Worm (Caenorhabditis elegans): ENCODE data around the gene K05F1.14.

Gene K05F1.14

DNA sequence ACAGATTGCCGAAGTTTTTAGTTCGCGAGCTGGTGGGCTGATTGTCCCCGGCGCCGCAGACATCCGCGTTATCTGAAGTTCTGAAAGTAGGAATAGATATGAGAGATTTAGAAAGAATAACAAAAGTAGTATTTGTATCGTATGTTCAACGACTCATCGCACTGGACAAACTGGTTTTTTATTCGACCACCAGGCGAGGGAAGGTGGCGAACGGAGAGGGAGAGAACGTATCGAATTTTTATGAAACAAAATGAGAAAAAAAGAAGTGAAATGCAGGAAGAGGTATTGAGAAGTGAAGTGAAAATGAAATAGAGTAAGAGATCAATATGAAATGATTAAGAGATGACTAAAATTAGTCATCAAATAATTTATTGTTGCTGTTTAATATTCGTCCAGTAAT is 35.0 kb upstream of the K05F1.14 start, which contains the start of gene tbc-2:
Gene tbc-2, minus strand, starts transcription at position 80 of the 400 bp plus-strand sequence.
- peak in 1 of 6 experiments; percentile 36 for TF ChIP-seq elt-3 (tag; optimal IDR thresholded peaks at IDR 0.05)
- TF ChIP-seq grh-1 (GFP tag; IDR thresholded peaks at IDR 0.05): peak; percentile 30; the same call in 1 of the 2 replicates
- no peak for TF ChIP-seq irx-1 (tag; optimal IDR thresholded peaks at IDR 0.05)
- TF ChIP-seq lin-14 (GFP tag; optimal IDR thresholded peaks at IDR 0.05): peak; percentile 51
- TF ChIP-seq blmp-1 (tag; optimal IDR thresholded peaks at IDR 0.05): peak; percentile 74

DNA sequence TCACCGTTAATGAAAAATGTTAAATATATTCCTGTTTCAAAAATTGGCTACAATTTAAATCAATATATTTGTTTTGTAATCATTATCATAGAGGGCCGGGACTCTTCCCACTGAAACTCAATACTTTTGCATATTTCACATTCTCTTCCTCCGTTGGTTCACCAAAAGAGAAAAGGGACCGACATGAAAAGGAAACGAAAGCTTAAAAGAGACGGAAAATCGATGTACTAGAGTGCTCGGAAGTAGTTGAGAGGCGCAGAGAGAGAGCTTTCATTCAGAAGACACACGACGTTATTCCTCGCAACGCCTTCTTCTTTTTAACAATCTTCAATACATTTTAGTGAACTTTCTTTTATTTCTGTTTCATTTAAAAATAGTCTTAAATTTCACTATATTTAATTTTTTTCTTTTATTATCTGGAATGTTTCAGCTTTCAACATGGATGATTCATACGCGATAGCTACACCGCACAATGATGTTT is 27.9 kb upstream of the K05F1.14 start, which contains the start of gene ehs-1:
Gene ehs-1, plus strand, starts transcription at position 431 of the 481 bp plus-strand sequence.
- TF ChIP-seq hpl-2 (GFP tag; optimal IDR thresholded peaks at IDR 0.05): no peak
- TF ChIP-seq xbp-1 (tag; optimal IDR thresholded peaks at IDR 0.05): no peak
- peak; percentile 71 for TF ChIP-seq lin-14 (GFP tag; optimal IDR thresholded peaks at IDR 0.05)
- peak; percentile 29 for TF ChIP-seq fkh-10 (GFP tag; optimal IDR thresholded peaks at IDR 0.05)
- TF ChIP-seq ceh-82 (tag; optimal IDR thresholded peaks at IDR 0.05): peak in 2 of 3 experiments; percentile 21 to 49

DNA sequence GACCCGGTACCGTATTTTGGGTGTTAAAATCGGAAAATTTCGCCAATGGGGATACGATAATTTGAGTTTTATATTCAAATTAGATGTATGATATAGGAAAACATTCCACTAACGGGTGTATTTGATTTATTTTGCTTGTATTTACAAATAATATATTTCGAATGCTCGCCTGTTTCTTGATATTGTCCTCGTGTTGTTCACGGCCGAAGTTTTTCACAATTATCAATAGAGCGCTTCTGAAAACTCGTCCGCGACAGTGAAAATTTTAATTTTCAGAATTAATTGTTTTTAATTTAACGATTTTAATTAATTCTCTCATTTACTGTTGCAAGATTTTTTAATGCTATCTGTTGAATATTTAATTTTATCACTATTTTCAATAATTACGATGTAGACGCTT is 27.3 kb upstream of the K05F1.14 start:
- TF ChIP-seq unc-130 (tag; optimal IDR thresholded peaks at IDR 0.05): no peak
- no peak for TF ChIP-seq nhr-28 (tag; optimal IDR thresholded peaks at IDR 0.05)
- peak; percentile 57 for TF ChIP-seq nhr-90 (tag; optimal IDR thresholded peaks at IDR 0.05; ENCODE audit: poor library complexity)
- peak; percentile 76 to 77 for TF ChIP-seq efl-1 (optimal IDR thresholded peaks at IDR 0.05)
- TF ChIP-seq efl-1 (GFP tag; optimal IDR thresholded peaks at IDR 0.05 in 1 of 2): peak; percentile 69 to 96
- no peak for TF ChIP-seq F16B12.6 (tag; optimal IDR thresholded peaks at IDR 0.05)
- no peak for TF ChIP-seq unc-62 (GFP tag; optimal IDR thresholded peaks at IDR 0.05)
- TF ChIP-seq nhr-20 (tag; optimal IDR thresholded peaks at IDR 0.05): no peak
- TF ChIP-seq xbp-1 (tag; optimal IDR thresholded peaks at IDR 0.05): peak; percentile 41
- TF ChIP-seq tbx-2 (tag; optimal IDR thresholded peaks at IDR 0.05): peak; percentile 59
- TF ChIP-seq elt-2 (tag; optimal IDR thresholded peaks at IDR 0.05): peak; percentile 28
- TF ChIP-seq Y116A8C.19 (tag; optimal IDR thresholded peaks at IDR 0.05; ENCODE audit: borderline replicate concordance): no peak
- no peak for TF ChIP-seq mdl-1 (tag; optimal IDR thresholded peaks at IDR 0.05)
- peak in 1 of 2 experiments; percentile 40 for TF ChIP-seq lsy-2 (tag; optimal IDR thresholded peaks at IDR 0.05)
- no peak for TF ChIP-seq nhr-11 (tag; optimal IDR thresholded peaks at IDR 0.05)
- TF ChIP-seq tlp-1 (tag; optimal IDR thresholded peaks at IDR 0.05): no peak
- TF ChIP-seq nhr-85 (tag): peak; percentile 79
- peak in 1 of 2 experiments; percentile 60 for TF ChIP-seq ztf-11 (tag; optimal IDR thresholded peaks at IDR 0.05)
- peak; percentile 38 for TF ChIP-seq egl-13 (tag; optimal IDR thresholded peaks at IDR 0.05)
- TF ChIP-seq nhr-76 (tag; optimal IDR thresholded peaks at IDR 0.05): no peak
- TF ChIP-seq jun-1 (tag; optimal IDR thresholded peaks at IDR 0.05): no peak
- peak; percentile 15 for TF ChIP-seq C16A3.4 (tag; optimal IDR thresholded peaks at IDR 0.05)
- no peak for TF ChIP-seq unc-86 (tag; optimal IDR thresholded peaks at IDR 0.05)
- TF ChIP-seq skn-1 (tag; optimal IDR thresholded peaks at IDR 0.05): no peak
- TF ChIP-seq egl-27 (tag; optimal IDR thresholded peaks at IDR 0.05): no peak
- no peak for TF ChIP-seq ceh-8 (GFP tag; optimal IDR thresholded peaks at IDR 0.05)
- TF ChIP-seq sup-37 (GFP tag; optimal IDR thresholded peaks at IDR 0.05): no peak
- peak; percentile 65 for TF ChIP-seq lin-14 (GFP tag; optimal IDR thresholded peaks at IDR 0.05)
- TF ChIP-seq dpl-1 (GFP tag; optimal IDR thresholded peaks at IDR 0.05): peak; percentile 32 to 73 (median 71)
- TF ChIP-seq pag-3 (tag; optimal IDR thresholded peaks at IDR 0.05; ENCODE audit: borderline replicate concordance, insufficient read depth): no peak
- TF ChIP-seq ets-5 (GFP tag; IDR thresholded peaks at IDR 0.05): no peak
- TF ChIP-seq vab-15 (tag; optimal IDR thresholded peaks at IDR 0.05): no peak
- no peak for TF ChIP-seq mab-9 (GFP tag; IDR thresholded peaks at IDR 0.05)
- TF ChIP-seq aha-1 (tag; optimal IDR thresholded peaks at IDR 0.05): no peak
- TF ChIP-seq pqm-1 (tag; optimal IDR thresholded peaks at IDR 0.05): no peak
- TF ChIP-seq hlh-17 (GFP tag; optimal IDR thresholded peaks at IDR 0.05; ENCODE audit: borderline replicate concordance): no peak
- TF ChIP-seq nhr-19 (GFP tag; conservative IDR thresholded peaks at IDR 0.05): peak; percentile 16; the same call in 1 of the 2 replicates
- no peak for TF ChIP-seq ceh-88 (GFP tag; IDR thresholded peaks at IDR 0.05)
- peak; percentile 9 to 69 for TF ChIP-seq lin-35 (GFP tag; optimal IDR thresholded peaks at IDR 0.05)
- TF ChIP-seq irx-1 (tag; optimal IDR thresholded peaks at IDR 0.05): peak; percentile 42
- no peak for TF ChIP-seq ceh-82 (tag; optimal IDR thresholded peaks at IDR 0.05)
- no peak for TF ChIP-seq grh-1 (GFP tag; IDR thresholded peaks at IDR 0.05)
- TF ChIP-seq ceh-90 (tag; optimal IDR thresholded peaks at IDR 0.05): peak; percentile 74

All from whole organism, L1 larva.